Fruit fly (Drosophila melanogaster) whole organism, embryonic: Measurements from ENCODE around the gene tst.

ENCODE experiments used
- Atf-2 ChIP-seq: fragments of 200-800 bp; sonication (Bioruptor generic); optimal IDR thresholded peaks from 2 replicates; lab custom pipeline; 2016; ENCODE audit warnings: missing biosample characterization, missing genetic modification characterization
- B-H1 ChIP-seq: fragments of 200-800 bp; sonication (Bioruptor generic); IDR thresholded peaks from 3 replicates; pipeline ENCODE4 v1.3.6; 2022; ENCODE audit warnings: missing biosample characterization, missing genetic modification characterization
- C15 ChIP-seq: fragments of 200-800 bp; sonication (Bioruptor generic); IDR thresholded peaks from 3 replicates; pipeline ENCODE4 v1.3.6; 2022; ENCODE audit warnings: missing biosample characterization, missing genetic modification characterization
- CG10274 ChIP-seq: fragments of 200-800 bp; sonication (Bioruptor generic); optimal IDR thresholded peaks from 3 replicates; lab custom pipeline; 2017; ENCODE audit warnings: missing biosample characterization, mild to moderate bottlenecking, missing genetic modification characterization
- CG11093 ChIP-seq: fragments of 200-800 bp; sonication (Bioruptor generic); IDR thresholded peaks from 3 replicates; pipeline ENCODE4 v1.3.6; 2022; ENCODE audit warnings: missing biosample characterization, missing genetic modification characterization
- CG12155 ChIP-seq: fragments of 200-800 bp; sonication (Bioruptor generic); optimal IDR thresholded peaks from 3 replicates; lab custom pipeline; 2016; ENCODE audit warnings: missing biosample characterization, missing genetic modification characterization
- CG14710 ChIP-seq: fragments of 200-800 bp; sonication (Bioruptor generic); optimal IDR thresholded peaks from 3 replicates; lab custom pipeline; 2019; ENCODE audit warnings: missing biosample characterization, mild to moderate bottlenecking, missing genetic modification characterization, moderate library complexity
- CG15696 ChIP-seq: fragments of 200-800 bp; sonication (Bioruptor generic); optimal IDR thresholded peaks from 2 replicates; lab custom pipeline; 2019; ENCODE audit warnings: missing biosample characterization, mild to moderate bottlenecking, missing genetic modification characterization, moderate library complexity
- CG16779 ChIP-seq: fragments of 200-800 bp; sonication (Bioruptor generic); IDR thresholded peaks from 2 replicates; pipeline ENCODE4 v1.3.6; 2022; ENCODE audit warnings: missing biosample characterization, missing genetic modification characterization
- CG16863 ChIP-seq: fragments of 200-800 bp; sonication (Bioruptor generic); optimal IDR thresholded peaks from 3 replicates; lab custom pipeline; 2016; ENCODE audit warnings: missing biosample characterization, missing genetic modification characterization
- CG17612 ChIP-seq: fragments of 200-800 bp; sonication (Bioruptor generic); IDR thresholded peaks from 2 replicates; pipeline ENCODE4 v1.3.6; 2022; ENCODE audit warnings: missing biosample characterization, missing genetic modification characterization
- CG17802 ChIP-seq: fragments of 200-800 bp; sonication (Bioruptor generic); optimal IDR thresholded peaks from 2 replicates; lab custom pipeline; 2018; ENCODE audit warnings: missing biosample characterization, mild to moderate bottlenecking, missing genetic modification characterization, moderate library complexity
- CG2199 ChIP-seq: fragments of 200-800 bp; sonication (Bioruptor generic); IDR thresholded peaks from 3 replicates; pipeline ENCODE4 v1.3.6; 2022; ENCODE audit warnings: missing biosample characterization, missing genetic modification characterization
- CG2678 ChIP-seq: fragments of 200-800 bp; sonication (Bioruptor generic); optimal IDR thresholded peaks from 3 replicates; lab custom pipeline; 2019; ENCODE audit warnings: missing biosample characterization, mild to moderate bottlenecking, missing genetic modification characterization, moderate library complexity
- CG30020 ChIP-seq: fragments of 200-800 bp; optimal IDR thresholded peaks from 2 replicates; lab custom pipeline; 2019; ENCODE audit warnings: missing biosample characterization, mild to moderate bottlenecking, missing genetic modification characterization, moderate library complexity
- CG3407 ChIP-seq: fragments of 200-800 bp; sonication (Bioruptor generic); optimal IDR thresholded peaks from 2 replicates; lab custom pipeline; 2018; ENCODE audit warnings: missing biosample characterization, mild to moderate bottlenecking, missing genetic modification characterization
- CG4404 ChIP-seq: fragments of 200-800 bp; sonication (Bioruptor generic); IDR thresholded peaks from 2 replicates; pipeline ENCODE4 v1.3.6; 2022; ENCODE audit warnings: missing biosample characterization, missing genetic modification characterization
- CG6683 ChIP-seq: fragments of 200-800 bp; sonication (Bioruptor generic); optimal IDR thresholded peaks from 2 replicates; lab custom pipeline; 2017; ENCODE audit warnings: missing biosample characterization, mild to moderate bottlenecking, missing genetic modification characterization, missing genetic modification reagents
- CG6854 ChIP-seq: fragments of 200-800 bp; sonication (Bioruptor generic); optimal IDR thresholded peaks from 3 replicates; lab custom pipeline; 2017; ENCODE audit warnings: missing biosample characterization, mild to moderate bottlenecking, missing genetic modification characterization
- CG7963 ChIP-seq: fragments of 200-800 bp; sonication (Bioruptor generic); IDR thresholded peaks from 3 replicates; pipeline ENCODE4 v1.3.6; 2022; ENCODE audit warnings: missing biosample characterization, missing genetic modification characterization; ENCODE audit not compliant: partially characterized antibody
- CG7987 ChIP-seq: fragments of 200-800 bp; sonication (Bioruptor generic); optimal IDR thresholded peaks from 2 replicates; lab custom pipeline; 2018; ENCODE audit warnings: missing biosample characterization, mild to moderate bottlenecking, missing genetic modification characterization, moderate library complexity
- CG9797 ChIP-seq: fragments of 200-800 bp; sonication (Bioruptor generic); optimal IDR thresholded peaks from 3 replicates; lab custom pipeline; 2018; ENCODE audit warnings: missing biosample characterization, mild to moderate bottlenecking, missing genetic modification characterization
- Chrac-16 ChIP-seq: fragments of 200-800 bp; sonication (Bioruptor generic); optimal IDR thresholded peaks from 3 replicates; lab custom pipeline; 2016; ENCODE audit warnings: missing biosample characterization, missing genetic modification characterization
- ERR ChIP-seq: fragments of 200-800 bp; sonication (Bioruptor generic); optimal IDR thresholded peaks from 2 replicates; lab custom pipeline; 2016; ENCODE audit warnings: missing biosample characterization, missing genetic modification characterization
- Fer2 ChIP-seq: fragments of 200-800 bp; sonication (Bioruptor generic); optimal IDR thresholded peaks from 2 replicates; lab custom pipeline; 2018; ENCODE audit warnings: missing biosample characterization, mild to moderate bottlenecking, missing genetic modification characterization, moderate library complexity
- Gsc ChIP-seq: fragments of 200-800 bp; sonication (Bioruptor generic); IDR thresholded peaks from 2 replicates; pipeline ENCODE4 v1.3.6; 2022; ENCODE audit warnings: missing biosample characterization, missing genetic modification characterization
- Hr3 ChIP-seq: fragments of 200-800 bp; sonication (Bioruptor generic); optimal IDR thresholded peaks from 3 replicates; lab custom pipeline; 2016; ENCODE audit warnings: missing biosample characterization, missing genetic modification characterization
- Hr39 ChIP-seq: fragments of >200 bp; optimal IDR thresholded peaks from 2 replicates; lab custom pipeline; 2017
- NFAT ChIP-seq: fragments of 200-800 bp; sonication (Bioruptor generic); IDR thresholded peaks from 2 replicates; pipeline ENCODE4 v1.3.6; 2022; ENCODE audit warnings: missing biosample characterization, missing genetic modification characterization
- NK7.1 ChIP-seq: fragments of 200-800 bp; sonication (Bioruptor generic); optimal IDR thresholded peaks from 3 replicates; lab custom pipeline; 2016; ENCODE audit warnings: missing biosample characterization, missing genetic modification characterization
- Poxn ChIP-seq: fragments of 200-800 bp; sonication (Bioruptor generic); IDR thresholded peaks from 2 replicates; pipeline ENCODE4 v1.3.6; 2022; ENCODE audit warnings: missing biosample characterization, missing genetic modification characterization
- Rfx ChIP-seq: fragments of 200-800 bp; sonication (Bioruptor generic); IDR thresholded peaks from 2 replicates; pipeline ENCODE4 v1.3.6; 2022; ENCODE audit warnings: missing biosample characterization, missing genetic modification characterization
- ara ChIP-seq: fragments of 200-800 bp; sonication (Bioruptor generic); IDR thresholded peaks from 2 replicates; pipeline ENCODE4 v1.3.6; 2022; ENCODE audit warnings: missing biosample characterization, missing genetic modification characterization
- ash1 ChIP-seq: fragments of 200-800 bp; sonication (Bioruptor generic); optimal IDR thresholded peaks from 2 replicates; lab custom pipeline; 2018; ENCODE audit warnings: missing biosample characterization, mild to moderate bottlenecking, missing genetic modification characterization
- corto ChIP-seq: fragments of 200-800 bp; sonication (Bioruptor generic); optimal IDR thresholded peaks from 2 replicates; lab custom pipeline; 2016; ENCODE audit warnings: missing biosample characterization, mild to moderate bottlenecking, missing genetic modification characterization, moderate library complexity
- croc ChIP-seq: fragments of 200-800 bp; sonication (Bioruptor generic); conservative IDR thresholded peaks from 3 replicates; pipeline ENCODE4 v1.3.6; 2022; ENCODE audit warnings: missing biosample characterization, missing genetic modification characterization
- crol ChIP-seq: fragments of 200-800 bp; sonication (Bioruptor generic); IDR thresholded peaks from 2 replicates; pipeline ENCODE4 v1.3.6; 2022; ENCODE audit warnings: missing biosample characterization, missing genetic modification characterization
- da ChIP-seq: fragments of 200-800 bp; sonication (Bioruptor generic); optimal IDR thresholded peaks from 2 replicates; lab custom pipeline; 2016; ENCODE audit warnings: missing biosample characterization, missing genetic modification characterization
- emc ChIP-seq: fragments of 200-800 bp; sonication (Bioruptor generic); optimal IDR thresholded peaks from 2 replicates; lab custom pipeline; 2016; ENCODE audit warnings: missing biosample characterization, missing genetic modification characterization
- gem ChIP-seq: fragments of 200-800 bp; sonication (Bioruptor generic); optimal IDR thresholded peaks from 2 replicates; lab custom pipeline; 2019; ENCODE audit warnings: missing biosample characterization, mild to moderate bottlenecking, missing genetic modification characterization, moderate library complexity
- h ChIP-seq: fragments of >200 bp; optimal IDR thresholded peaks from 2 replicates; lab custom pipeline; 2017
- ham ChIP-seq: fragments of 200-800 bp; sonication (Bioruptor generic); IDR thresholded peaks from 2 replicates; pipeline ENCODE4 v1.3.6; 2022; ENCODE audit warnings: missing biosample characterization, missing genetic modification characterization
- hb ChIP-seq: fragments of 200-800 bp; sonication (Bioruptor generic); IDR thresholded peaks from 3 replicates; pipeline ENCODE4 v1.3.6; 2022; ENCODE audit warnings: missing biosample characterization, missing genetic modification characterization; ENCODE audit not compliant: partially characterized antibody
- hbn ChIP-seq: fragments of 200-800 bp; sonication (Bioruptor generic); IDR thresholded peaks from 2 replicates; pipeline ENCODE4 v1.3.6; 2022; ENCODE audit warnings: missing biosample characterization, missing genetic modification characterization; ENCODE audit not compliant: partially characterized antibody
- knrl ChIP-seq: fragments of 200-800 bp; sonication (Bioruptor generic); IDR thresholded peaks from 3 replicates; pipeline ENCODE4 v1.3.6; 2022; ENCODE audit warnings: missing biosample characterization, missing genetic modification characterization; ENCODE audit not compliant: partially characterized antibody
- pan ChIP-seq, 4 experiments: fragments of >200 bp in 3 of 4; fragments of 200-800 bp in 1 of 4; sonication (Bioruptor generic) in 1 of 4; optimal IDR thresholded peaks in 3 of 4; IDR thresholded peaks in 1 of 4; 2 replicates each; pipeline versions ENCODE4 v1.3.6 to Lab custom; 2017 to 2022; ENCODE audit warnings: missing biosample characterization in 2 of 4, missing genetic modification characterization in 2 of 4, mixed read lengths in 1 of 4
- pb ChIP-seq: fragments of 200-800 bp; sonication (Bioruptor generic); optimal IDR thresholded peaks from 3 replicates; lab custom pipeline; 2016; ENCODE audit warnings: missing biosample characterization, missing genetic modification characterization
- peb ChIP-seq: fragments of 200-800 bp; sonication (Bioruptor generic); IDR thresholded peaks from 2 replicates; pipeline ENCODE4 v1.3.6; 2022; ENCODE audit warnings: missing biosample characterization, missing genetic modification characterization
- phol ChIP-seq: fragments of 200-800 bp; sonication (Bioruptor generic); optimal IDR thresholded peaks from 3 replicates; lab custom pipeline; 2018; ENCODE audit warnings: missing biosample characterization, mild to moderate bottlenecking, missing genetic modification characterization, moderate library complexity
- rib ChIP-seq: fragments of 200-800 bp; sonication (Bioruptor generic); IDR thresholded peaks from 2 replicates; pipeline ENCODE4 v1.3.6; 2022; ENCODE audit warnings: missing biosample characterization, missing genetic modification characterization
- yki ChIP-seq: fragments of >200 bp; optimal IDR thresholded peaks from 3 replicates; lab custom pipeline; 2018

The tst gene

DNA sequence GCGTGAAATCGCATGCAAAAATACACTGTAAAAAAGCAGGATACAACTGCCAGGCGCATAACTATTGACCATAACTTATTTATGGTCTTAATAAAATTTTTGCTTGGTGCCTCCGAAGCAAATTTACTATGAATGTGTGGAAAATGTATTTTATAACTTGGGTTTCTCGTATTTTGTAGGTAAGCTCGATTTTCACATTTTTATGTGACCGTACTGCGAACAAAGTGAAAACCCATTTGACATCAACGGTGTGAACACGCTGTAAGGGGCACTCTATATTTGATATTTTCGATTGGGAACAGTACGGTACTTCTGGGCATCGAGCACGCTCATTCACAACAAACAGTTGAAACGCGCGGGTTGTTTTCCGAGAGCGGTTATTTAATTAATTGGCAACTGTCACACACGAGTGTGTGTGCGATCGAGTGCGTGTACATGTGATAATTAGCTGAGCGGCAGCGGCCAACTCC is 8.8 kb upstream of the tst start, which contains the start of the genes Nup98-96 and mbc (continued):
- peak; percentile 94 for TF ChIP-seq CG14710 (tag; lab: Kevin White, UChicago)
- peak; percentile 78 for TF ChIP-seq ara (GFP tag; lab: Robert Waterston, UW)
- TF ChIP-seq CG7963 (GFP tag; lab: Robert Waterston, UW) = no peak
- TF ChIP-seq CG7987 (GFP tag; lab: Kevin White, UChicago) = peak; percentile 75
- peak; percentile 77 for TF ChIP-seq da
- TF ChIP-seq yki = no peak
- TF ChIP-seq ham (GFP tag; lab: Robert Waterston, UW) = peak; percentile 46; the same call in 1 of the 2 replicates
- peak; percentile 94 for TF ChIP-seq CG30020 (tag; lab: Kevin White, UChicago)
- TF ChIP-seq corto (GFP tag; lab: Kevin White, UChicago) = no peak
- TF ChIP-seq CG10274 (GFP tag; lab: Kevin White, UChicago) = peak; percentile 2
- peak; percentile 37 for TF ChIP-seq CG3407 (GFP tag; lab: Kevin White, UChicago)
- no peak for TF ChIP-seq crol (GFP tag; lab: Robert Waterston, UW)
- peak; percentile 89 for TF ChIP-seq CG16863
- TF ChIP-seq CG6854 (GFP tag; lab: Kevin White, UChicago) = no peak
- TF ChIP-seq B-H1 (GFP tag; lab: Robert Waterston, UW) = peak; percentile 63
- peak; percentile 44; the same call in 1 of the 2 replicates for TF ChIP-seq Poxn (GFP tag; lab: Robert Waterston, UW)
- TF ChIP-seq CG4404 (GFP tag; lab: Robert Waterston, UW) = peak; percentile 88
- peak; percentile 62; the same call in 1 of the 3 replicates for TF ChIP-seq C15
- peak; percentile 91 for TF ChIP-seq Rfx (GFP tag; lab: Robert Waterston, UW)
- peak; percentile 62; the same call in 1 of the 2 replicates for TF ChIP-seq Gsc (GFP tag; lab: Robert Waterston, UW)
- TF ChIP-seq CG2199 = no peak; the same call in 2 of the 3 replicates
- TF ChIP-seq Chrac-16 (GFP tag; lab: Kevin White, UChicago) = peak; percentile 91
- TF ChIP-seq h = no peak
- TF ChIP-seq CG11093 = peak; percentile 63; the same call in 1 of the 3 replicates
- TF ChIP-seq CG15696 = peak; percentile 87
- peak; percentile 93 for TF ChIP-seq phol (tag; lab: Kevin White, UChicago)
- TF ChIP-seq NK7.1 = peak; percentile 67
- no peak for TF ChIP-seq CG6683 (GFP tag; lab: Kevin White, UChicago)
- peak; percentile 89 for TF ChIP-seq CG12155
- peak; percentile 90 for TF ChIP-seq Hr3 (GFP tag; lab: Kevin White, UChicago)
- no peak for TF ChIP-seq Hr39
- no peak for TF ChIP-seq hbn (GFP tag; lab: Robert Waterston, UW)
- TF ChIP-seq pan (optimal IDR thresholded peaks at IDR 0.05; lab: Kevin White, UChicago) = no peak
- TF ChIP-seq pan (GFP tag; optimal IDR thresholded peaks at IDR 0.05 in 1 of 2, IDR thresholded peaks at IDR 0.05 in 1 of 2) = peak in 1 of 2 experiments; percentile 79
- TF ChIP-seq CG2678 = peak; percentile 85
- TF ChIP-seq NFAT = peak; percentile 67
- TF ChIP-seq emc (GFP tag; lab: Kevin White, UChicago) = peak; percentile 84
- TF ChIP-seq CG16779 = no peak
- peak; percentile 87 for TF ChIP-seq Atf-2
- peak; percentile 65 for TF ChIP-seq ERR (GFP tag; lab: Kevin White, UChicago)
- TF ChIP-seq peb (GFP tag; lab: Robert Waterston, UW) = peak; percentile 71
- no peak for TF ChIP-seq hb (GFP tag; lab: Robert Waterston, UW)
- peak; percentile 8 for TF ChIP-seq ash1 (GFP tag; lab: Kevin White, UChicago)
- TF ChIP-seq croc (GFP tag; lab: Robert Waterston, UW) = peak; percentile 82
- TF ChIP-seq CG9797 = peak; percentile 100
- TF ChIP-seq pb = peak; percentile 76
- peak; percentile 92 for TF ChIP-seq gem
- TF ChIP-seq CG17802 (tag; lab: Kevin White, UChicago) = peak; percentile 87
- no peak for TF ChIP-seq CG17612 (GFP tag; lab: Robert Waterston, UW)
- peak; percentile 62 for TF ChIP-seq Fer2 (tag; lab: Kevin White, UChicago)
- peak; percentile 63 for TF ChIP-seq rib
- TF ChIP-seq knrl (GFP tag; lab: Robert Waterston, UW) = peak; percentile 61; the same call in 2 of the 3 replicates
